Worm (Caenorhabditis elegans): Measurements from ENCODE around the gene F27C8.2.

DNA sequence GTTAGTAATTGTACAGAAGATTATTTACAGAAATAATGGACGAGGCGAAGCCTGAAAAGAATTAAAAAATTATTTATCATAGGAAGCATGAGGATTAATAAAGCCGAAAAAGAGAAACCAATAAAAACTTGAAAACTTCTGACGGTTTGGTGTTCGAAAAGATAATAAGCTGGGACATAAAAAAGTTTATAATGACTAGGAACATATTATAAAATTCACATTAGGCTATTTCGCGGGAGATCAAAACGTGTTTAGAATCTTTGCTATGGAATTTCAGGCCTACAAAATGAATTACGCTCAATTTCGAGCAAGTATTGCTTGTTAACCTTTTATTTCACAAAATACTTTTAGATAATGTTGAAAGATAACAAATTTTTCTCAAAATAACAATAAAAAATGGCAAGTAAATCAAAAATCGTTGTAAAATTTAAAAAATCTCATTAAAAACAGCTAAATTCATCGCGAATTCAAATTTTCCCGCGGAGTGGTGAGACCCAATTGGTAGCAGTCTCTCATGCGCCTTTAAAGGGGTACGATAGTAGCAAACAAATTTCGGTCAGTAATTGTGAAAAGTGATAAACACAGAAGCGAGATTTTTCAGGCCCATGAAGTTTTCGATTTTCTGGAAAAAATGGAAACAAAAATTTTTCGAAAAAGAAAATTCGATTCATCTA is 7.2 kb upstream of the F27C8.2 start, which contains the start of gene trcs-1:
- no peak for TF ChIP-seq him-1 (tag; optimal IDR thresholded peaks at IDR 0.05)
- no peak for TF ChIP-seq dao-5 (tag; optimal IDR thresholded peaks at IDR 0.05)
